Fruit fly (Drosophila melanogaster): ENCODE data around the gene CG14130.

CG14130 gene

DNA sequence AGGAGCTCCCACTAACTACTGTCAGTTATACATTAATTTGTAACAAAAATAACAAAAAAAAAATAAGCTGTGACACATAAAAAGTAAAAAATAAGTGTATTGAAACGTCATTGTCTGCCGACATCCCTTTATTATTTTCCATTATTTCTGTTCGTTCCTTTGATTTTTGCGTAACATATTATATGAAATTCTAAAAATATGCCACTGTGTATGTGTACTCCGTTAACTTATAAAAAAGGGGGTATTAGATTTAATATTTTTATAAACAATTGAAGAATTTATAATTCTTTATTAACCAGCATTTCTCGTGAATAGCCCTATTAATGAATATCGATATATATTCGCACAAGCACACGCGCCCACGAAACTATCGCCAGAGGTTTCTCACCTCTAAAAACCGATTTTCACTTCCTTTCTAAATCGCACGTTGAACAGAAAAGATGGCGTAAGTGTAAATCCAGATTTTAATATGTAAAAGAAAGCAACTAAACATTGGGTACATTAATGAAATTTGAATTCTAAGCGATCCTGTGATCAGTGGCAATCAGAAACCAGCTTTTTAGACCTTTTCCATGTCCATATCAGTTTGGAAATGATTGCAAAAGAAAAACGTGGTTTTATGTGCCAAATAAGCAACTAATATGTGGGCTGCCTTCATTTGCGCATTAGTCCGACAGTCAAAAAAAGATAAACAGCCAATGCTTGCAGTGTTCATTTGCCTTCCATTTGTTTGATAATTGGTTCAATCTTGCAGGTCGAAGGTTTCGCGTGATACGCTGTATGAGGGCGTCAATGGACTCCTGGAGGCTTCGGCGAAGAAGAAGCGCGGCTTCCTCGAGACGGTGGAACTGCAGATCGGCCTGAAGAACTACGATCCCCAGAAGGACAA is 7.4 kb downstream of the CG14130 start, which contains the start of gene RpL10Ab (continued):
- TF ChIP-seq nerfin-2 (GFP tag; IDR thresholded peaks at IDR 0.05; ENCODE audit: partially characterized antibody), result peak; percentile 78
- peak; percentile 70 for TF ChIP-seq dmrt99B (tag; optimal IDR thresholded peaks at IDR 0.05)
- TF ChIP-seq vnd (GFP tag; IDR thresholded peaks at IDR 0.05; ENCODE audit: partially characterized antibody), result peak; percentile 74
- TF ChIP-seq CG15073 (GFP tag; optimal IDR thresholded peaks at IDR 0.05), result no peak
- no peak for TF ChIP-seq ham (GFP tag; IDR thresholded peaks at IDR 0.05)
- peak; percentile 42; the same call in 2 of the 3 replicates for TF ChIP-seq zfh1 (GFP tag; IDR thresholded peaks at IDR 0.05)
- TF ChIP-seq Scr (GFP tag; IDR thresholded peaks at IDR 0.05; ENCODE audit: partially characterized antibody), result peak; percentile 84
- no peak for TF ChIP-seq HmgD (GFP tag; optimal IDR thresholded peaks at IDR 0.05)
- peak; percentile 51 for TF ChIP-seq CG13624 (GFP tag; optimal IDR thresholded peaks at IDR 0.05)
- no peak for TF ChIP-seq abd-A (tag; optimal IDR thresholded peaks at IDR 0.05)
- TF ChIP-seq mam (GFP tag; optimal IDR thresholded peaks at IDR 0.05), result peak; percentile 39
- TF ChIP-seq CG12299 (tag; optimal IDR thresholded peaks at IDR 0.05), result peak; percentile 2
- TF ChIP-seq wdn (GFP tag; IDR thresholded peaks at IDR 0.05), result peak; percentile 69
- TF ChIP-seq gce (GFP tag; IDR thresholded peaks at IDR 0.05), result no peak
- peak; percentile 46 for TF ChIP-seq maf-S (GFP tag; optimal IDR thresholded peaks at IDR 0.05)
- no peak for TF ChIP-seq TFAM (GFP tag; optimal IDR thresholded peaks at IDR 0.05)
- TF ChIP-seq tna (GFP tag; IDR thresholded peaks at IDR 0.05; ENCODE audit: partially characterized antibody), result peak; percentile 72
- no peak for TF ChIP-seq lov (optimal IDR thresholded peaks at IDR 0.05)
- peak; percentile 86 for TF ChIP-seq lov (GFP tag; IDR thresholded peaks at IDR 0.05)
- TF ChIP-seq Myb (GFP tag; optimal IDR thresholded peaks at IDR 0.05), result no peak
- peak; percentile 70 for TF ChIP-seq Fer3 (tag; optimal IDR thresholded peaks at IDR 0.05)
- TF ChIP-seq CG15601 (tag; optimal IDR thresholded peaks at IDR 0.05), result peak; percentile 10
- TF ChIP-seq CG11093 (GFP tag; IDR thresholded peaks at IDR 0.05), result peak; percentile 48; the same call in 1 of the 3 replicates
- peak; percentile 20 for TF ChIP-seq CG2120 (GFP tag; optimal IDR thresholded peaks at IDR 0.05)
- peak; percentile 68; the same call in 2 of the 3 replicates for TF ChIP-seq H15 (GFP tag; IDR thresholded peaks at IDR 0.05)
- peak; percentile 74; the same call in 1 of the 2 replicates for TF ChIP-seq ranshi (GFP tag; IDR thresholded peaks at IDR 0.05)
- peak; percentile 50; the same call in 1 of the 3 replicates for TF ChIP-seq Optix (GFP tag; IDR thresholded peaks at IDR 0.05)
- TF ChIP-seq caup (GFP tag; optimal IDR thresholded peaks at IDR 0.05; ENCODE audit: severe bottlenecking), result peak; percentile 72
- peak; percentile 45 for TF ChIP-seq CG31365 (tag; optimal IDR thresholded peaks at IDR 0.05)
- TF ChIP-seq CG5245 (GFP tag; optimal IDR thresholded peaks at IDR 0.05), result peak; percentile 6
- TF ChIP-seq fd96Cb (tag; optimal IDR thresholded peaks at IDR 0.05), result peak; percentile 26
- peak; percentile 5 for TF ChIP-seq CG4282 (GFP tag; optimal IDR thresholded peaks at IDR 0.05)
- peak; percentile 45 for TF ChIP-seq CG4820 (GFP tag; optimal IDR thresholded peaks at IDR 0.05)
- TF ChIP-seq bab2 (GFP tag; optimal IDR thresholded peaks at IDR 0.05), result no peak
- TF ChIP-seq Dad (GFP tag; optimal IDR thresholded peaks at IDR 0.05), result peak; percentile 50
- TF ChIP-seq YL-1 (GFP tag; optimal IDR thresholded peaks at IDR 0.05), result peak; percentile 92
- peak; percentile 17 for TF ChIP-seq salm (tag; optimal IDR thresholded peaks at IDR 0.05)
- peak; percentile 62 for TF ChIP-seq esg (GFP tag; conservative IDR thresholded peaks at IDR 0.05)
- peak; percentile 39 for TF ChIP-seq Atf6 (GFP tag; IDR thresholded peaks at IDR 0.05)
- TF ChIP-seq Doc2 (GFP tag; IDR thresholded peaks at IDR 0.05), result no peak
- no peak for TF ChIP-seq Antp (GFP tag; optimal IDR thresholded peaks at IDR 0.05)
- peak; percentile 95 for TF ChIP-seq CG42726 (GFP tag; IDR thresholded peaks at IDR 0.05; ENCODE audit: partially characterized antibody)
- peak; percentile 48 for TF ChIP-seq Usf (GFP tag; optimal IDR thresholded peaks at IDR 0.05)
- TF ChIP-seq E2f2 (GFP tag; IDR thresholded peaks at IDR 0.05), result 0 out of 2 replicates have a peak, but pooled peaks have one; percentile 37
- peak; percentile 2 for TF ChIP-seq CG3163 (GFP tag; optimal IDR thresholded peaks at IDR 0.05)
- no peak for TF ChIP-seq h (optimal IDR thresholded peaks at IDR 0.05)
- TF ChIP-seq BEAF-32 (GFP tag; optimal IDR thresholded peaks at IDR 0.05), result peak; percentile 76
- peak; percentile 34 for TF ChIP-seq slou (GFP tag; optimal IDR thresholded peaks at IDR 0.05)
- no peak for TF ChIP-seq CG13123 (GFP tag; optimal IDR thresholded peaks at IDR 0.05)

All from whole organism, embryonic.